Worm (Caenorhabditis elegans) whole organism, mixed stage, embryonic: ENCODE results near the gene nspg-6.

Experiments used
- elt-1 ChIP-seq: sonication (generic microtip); optimal IDR thresholded peaks from 2 replicates; lab custom pipeline; 2017; ENCODE audit warnings: missing genetic modification characterization, mild to moderate bottlenecking, missing compliant biosample characterization, antibody characterized with exemption, moderate library complexity, borderline replicate concordance; ENCODE audit not compliant: insufficient read depth
- lsy-2 ChIP-seq: fragments of 150-350 bp; optimal IDR thresholded peaks from 2 replicates; lab custom pipeline; 2014; ENCODE audit warnings: missing biosample characterization, missing genetic modification characterization
- nhr-237 ChIP-seq: fragments of 150-350 bp; optimal IDR thresholded peaks from 2 replicates; lab custom pipeline; 2014; ENCODE audit warnings: missing biosample characterization, missing genetic modification characterization

ce11 chrIII:7297045-7297680 lies 17.6 kb downstream of the nspg-6 start:
- no peak for TF ChIP-seq nhr-237 (tag; lab: Kevin White, UChicago)
- no peak for TF ChIP-seq lsy-2 (tag; lab: Kevin White, UChicago)
- no peak for TF ChIP-seq elt-1 (tag; lab: Kevin White, UChicago)
